Worm (Caenorhabditis elegans) whole organism, early embryonic: ENCODE measurements around the gene Y22D7AL.7.

Source experiments
- B0310.2 ChIP-seq: sonication (generic microtip); optimal IDR thresholded peaks from 2 replicates; lab custom pipeline; 2016; ENCODE audit warnings: mild to moderate bottlenecking, missing genetic modification characterization, missing compliant biosample characterization
- ets-7 ChIP-seq: sonication (generic microtip); optimal IDR thresholded peaks from 2 replicates; lab custom pipeline; 2016; ENCODE audit warnings: missing genotype, missing genetic modification characterization, missing compliant biosample characterization
- flt-1 ChIP-seq: fragments of 200-800 bp; sonication (Bioruptor generic); IDR thresholded peaks from 2 replicates; pipeline ENCODE4 v1.3.6; 2022; ENCODE audit warnings: missing genetic modification characterization, missing compliant biosample characterization

DNA sequence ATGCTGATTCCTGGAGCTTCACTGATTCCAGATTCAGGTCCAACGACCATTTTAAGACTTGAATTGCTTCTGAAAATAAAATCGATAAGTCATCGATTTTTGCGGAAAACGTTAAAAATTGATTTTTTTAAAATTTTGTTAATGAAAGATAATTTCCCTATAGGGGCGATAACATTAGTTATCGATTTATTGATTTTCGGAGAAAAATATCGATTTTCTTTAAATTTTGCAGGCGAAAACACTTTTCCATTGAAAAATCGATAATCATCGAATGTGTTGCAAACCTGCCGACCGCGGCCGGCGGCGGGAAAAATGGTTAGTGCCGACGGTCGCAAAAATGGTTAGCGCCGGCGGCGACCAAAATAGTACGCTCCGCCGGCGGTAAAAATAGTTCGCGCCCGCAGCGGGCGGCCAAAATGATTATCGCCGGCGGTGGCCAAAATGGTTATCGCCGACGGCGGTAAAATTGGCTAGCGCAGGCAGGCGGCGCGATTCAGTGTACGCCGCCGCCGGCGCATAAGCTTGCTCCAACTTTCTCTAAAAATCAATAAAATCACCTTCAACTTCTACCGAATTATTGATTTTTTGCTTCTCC lies 36.5 kb downstream of the Y22D7AL.7 start:
- TF ChIP-seq B0310.2 (no peak), ets-7 (tag; lab: Kevin White, UChicago) (no peak), flt-1 (GFP tag; lab: Robert Waterston, UW) (no peak)
